Worm (Caenorhabditis elegans) whole organism, L2 larva: ENCODE results near the gene zipt-2.2.

Experiments
- R02D3.7 ChIP-seq: fragments of 150-350 bp; optimal IDR thresholded peaks from 2 replicates; lab custom pipeline; 2014; ENCODE audit warnings: missing biosample characterization, missing genetic modification characterization
- ZK546.5 ChIP-seq: sonication (generic microtip); optimal IDR thresholded peaks from 2 replicates; lab custom pipeline; 2017; ENCODE audit warnings: missing biosample characterization, missing genetic modification characterization
- blmp-1 ChIP-seq: sonication (generic microtip); optimal IDR thresholded peaks from 2 replicates; lab custom pipeline; 2017; ENCODE audit warnings: missing genetic modification characterization, mild to moderate bottlenecking, missing compliant biosample characterization, antibody characterized with exemption, moderate library complexity; ENCODE audit not compliant: insufficient read depth
- ceh-16 ChIP-seq: fragments of 150-350 bp; optimal IDR thresholded peaks from 2 replicates; lab custom pipeline; 2014; ENCODE audit warnings: missing biosample characterization, missing genetic modification characterization
- egl-27 ChIP-seq: sonication (generic microtip); optimal IDR thresholded peaks from 3 replicates; lab custom pipeline; 2017; ENCODE audit warnings: missing biosample characterization, missing genetic modification reagents, missing genetic modification characterization
- snpc-4 ChIP-seq: fragments of 150-350 bp; optimal IDR thresholded peaks from 2 replicates; lab custom pipeline; 2014; ENCODE audit warnings: missing biosample characterization, missing genetic modification characterization
- unc-62 ChIP-seq: fragments of 150-350 bp; optimal IDR thresholded peaks from 2 replicates; lab custom pipeline; 2014; ENCODE audit warnings: missing biosample characterization, missing genetic modification reagents, missing genetic modification characterization

DNA sequence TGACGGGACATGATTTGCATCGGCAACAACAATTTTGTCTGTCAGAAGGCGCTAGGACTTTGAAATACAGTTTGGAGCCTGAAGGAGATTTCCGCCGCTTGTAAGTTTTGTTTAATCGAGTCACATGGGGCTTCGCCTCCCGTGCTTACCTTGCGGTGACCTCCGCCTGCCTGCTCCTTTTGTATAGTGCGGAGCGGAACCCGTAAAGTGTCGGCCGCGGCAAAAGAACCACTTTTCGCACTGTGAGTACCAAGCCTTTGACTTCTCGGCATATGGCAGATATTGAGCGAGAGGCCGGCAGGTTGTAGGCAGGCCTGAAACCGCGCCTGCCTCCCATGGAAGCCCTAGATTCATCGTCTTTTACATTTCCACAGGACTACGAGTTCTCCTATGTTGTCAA is 30.8 kb upstream of the zipt-2.2 start:
- no peak for TF ChIP-seq ZK546.5 (tag; lab: Kevin White, UChicago)
- TF ChIP-seq ceh-16 (tag; lab: Kevin White, UChicago), result no peak
- no peak for TF ChIP-seq blmp-1 (tag; lab: Kevin White, UChicago)
- TF ChIP-seq unc-62 (GFP tag; lab: Kevin White, UChicago), result no peak
- TF ChIP-seq snpc-4, result no peak
- no peak for TF ChIP-seq egl-27 (tag; lab: Kevin White, UChicago)
- TF ChIP-seq R02D3.7 (tag; lab: Kevin White, UChicago), result no peak
